Worm (Caenorhabditis elegans) whole organism, L4 larva: ENCODE data around the gene ZK1055.7.
A peak's percentile ranks its signal among the peaks of the same experiment; 100 is the strongest.

ENCODE experiments used
- D1046.2 ChIP-seq: fragments of 200-800 bp; sonication (Bioruptor generic); IDR thresholded peaks from 2 replicates; pipeline ENCODE4 v1.3.6; 2022; ENCODE audit warnings: missing genetic modification characterization, missing compliant biosample characterization
- F26F4.8 ChIP-seq: fragments of 200-800 bp; sonication (Bioruptor generic); conservative IDR thresholded peaks from 2 replicates; pipeline ENCODE4 v1.3.6; 2022; ENCODE audit warnings: missing genetic modification characterization, missing compliant biosample characterization
- F37D6.2 ChIP-seq: sonication (generic microtip); optimal IDR thresholded peaks from 2 replicates; lab custom pipeline; 2016; ENCODE audit warnings: mild to moderate bottlenecking, missing genetic modification characterization, missing compliant biosample characterization
- F44E2.7 ChIP-seq: fragments of 200-800 bp; sonication (Bioruptor generic); IDR thresholded peaks from 2 replicates; pipeline ENCODE4 v2.1.2; 2022; ENCODE audit warnings: missing genetic modification characterization, missing compliant biosample characterization
- R02D3.7 ChIP-seq: fragments of 150-350 bp; sonication (generic microtip); optimal IDR thresholded peaks from 3 replicates; lab custom pipeline; 2014; ENCODE audit warnings: missing biosample characterization, missing genetic modification characterization
- arid-1 ChIP-seq: fragments of 200-800 bp; sonication (Bioruptor generic); conservative IDR thresholded peaks from 2 replicates; pipeline ENCODE4 v1.3.6; 2022; ENCODE audit warnings: missing genetic modification reagents, missing genetic modification characterization, missing compliant biosample characterization
- ceh-20 ChIP-seq: fragments of 200-800 bp; sonication (Bioruptor generic); IDR thresholded peaks from 2 replicates; pipeline ENCODE4 v1.3.6; 2022; ENCODE audit warnings: missing genetic modification reagents, missing genetic modification characterization, missing compliant biosample characterization
- ceh-28 ChIP-seq: fragments of 150-350 bp; optimal IDR thresholded peaks from 2 replicates; lab custom pipeline; 2014; ENCODE audit warnings: missing biosample characterization, missing genetic modification reagents, missing genetic modification characterization
- ceh-32 ChIP-seq: sonication (generic microtip); optimal IDR thresholded peaks from 2 replicates; lab custom pipeline; 2016; ENCODE audit warnings: mild to moderate bottlenecking, missing genetic modification characterization, missing compliant biosample characterization; ENCODE audit not compliant: poor library complexity
- daf-12 ChIP-seq: fragments of 150-350 bp; optimal IDR thresholded peaks from 2 replicates; lab custom pipeline; 2014; ENCODE audit warnings: missing biosample characterization, missing genetic modification reagents, missing genetic modification characterization
- dmd-8 ChIP-seq: fragments of 200-800 bp; sonication (Bioruptor generic); IDR thresholded peaks from 2 replicates; pipeline ENCODE4 v1.3.6; 2022; ENCODE audit warnings: missing genetic modification characterization, missing compliant biosample characterization
- duxl-1 ChIP-seq: sonication (generic microtip); optimal IDR thresholded peaks from 2 replicates; lab custom pipeline; 2016; ENCODE audit warnings: mild to moderate bottlenecking, missing genetic modification characterization, moderate library complexity, missing compliant biosample characterization; ENCODE audit not compliant: poor library complexity
- egl-27 ChIP-seq: sonication (generic microtip); optimal IDR thresholded peaks from 3 replicates; lab custom pipeline; 2017; ENCODE audit warnings: missing biosample characterization, missing genetic modification reagents, missing genetic modification characterization
- egl-43 ChIP-seq: fragments of 200-800 bp; sonication (Bioruptor generic); IDR thresholded peaks from 2 replicates; pipeline ENCODE4 v1.3.6; 2022; ENCODE audit warnings: missing genetic modification reagents, missing genetic modification characterization, missing compliant biosample characterization
- hif-1 ChIP-seq, 2 experiments: sonication (generic microtip); optimal IDR thresholded peaks; 2 replicates each; lab custom pipeline; 2016 to 2017; ENCODE audit warnings: missing compliant biosample characterization in 2 of 2, missing genetic modification characterization in 2 of 2, missing genetic modification reagents in 2 of 2, missing genotype in 2 of 2, mild to moderate bottlenecking in 1 of 2
- lin-15B ChIP-seq: fragments of 150-350 bp; sonication (generic microtip); optimal IDR thresholded peaks from 3 replicates; lab custom pipeline; 2014; ENCODE audit warnings: missing biosample characterization, missing genetic modification characterization
- lin-39 ChIP-seq: fragments of 150-350 bp; optimal IDR thresholded peaks from 2 replicates; lab custom pipeline; 2014; ENCODE audit warnings: missing biosample characterization, missing genetic modification reagents, missing genetic modification characterization
- madf-5 ChIP-seq, 2 experiments: fragments of 200-800 bp; sonication (Bioruptor generic); IDR thresholded peaks; 2 replicates each; pipeline ENCODE4 v1.3.6; 2022; ENCODE audit warnings: missing compliant biosample characterization in 2 of 2, missing genetic modification characterization in 2 of 2
- madf-9 ChIP-seq: fragments of 200-800 bp; sonication (Bioruptor generic); conservative IDR thresholded peaks from 2 replicates; pipeline ENCODE4 v1.3.6; 2022; ENCODE audit warnings: missing genetic modification reagents, missing genetic modification characterization, missing compliant biosample characterization
- mxl-2 ChIP-seq: fragments of 200-800 bp; sonication (Bioruptor generic); conservative IDR thresholded peaks from 2 replicates; pipeline ENCODE4 v1.3.6; 2022; ENCODE audit warnings: missing genetic modification reagents, missing genetic modification characterization, missing compliant biosample characterization
- mxl-3 ChIP-seq: fragments of 200-800 bp; sonication (Bioruptor generic); optimal IDR thresholded peaks from 2 replicates; lab custom pipeline; 2018; ENCODE audit warnings: mild to moderate bottlenecking, missing genetic modification characterization, missing compliant biosample characterization
- nhr-102 ChIP-seq: sonication (generic microtip); optimal IDR thresholded peaks from 2 replicates; lab custom pipeline; 2016; ENCODE audit warnings: mild to moderate bottlenecking, missing genetic modification characterization, moderate library complexity, missing compliant biosample characterization
- nhr-11 ChIP-seq: fragments of 150-350 bp; optimal IDR thresholded peaks from 2 replicates; lab custom pipeline; 2014; ENCODE audit warnings: missing biosample characterization, missing genetic modification characterization
- nhr-25 ChIP-seq: sonication (generic microtip); optimal IDR thresholded peaks from 2 replicates; lab custom pipeline; 2017; ENCODE audit warnings: missing genetic modification characterization, mild to moderate bottlenecking, missing compliant biosample characterization, antibody characterized with exemption, moderate library complexity, borderline replicate concordance; ENCODE audit not compliant: insufficient read depth
- nhr-28 ChIP-seq: fragments of 150-350 bp; optimal IDR thresholded peaks from 2 replicates; lab custom pipeline; 2014; ENCODE audit warnings: missing biosample characterization, missing genetic modification characterization
- nhr-42 ChIP-seq: fragments of 200-800 bp; sonication (Bioruptor generic); IDR thresholded peaks from 2 replicates; pipeline ENCODE4 v1.3.6; 2022; ENCODE audit warnings: missing genetic modification characterization, missing compliant biosample characterization
- nhr-6 ChIP-seq: fragments of 150-350 bp; optimal IDR thresholded peaks from 2 replicates; lab custom pipeline; 2014; ENCODE audit warnings: missing biosample characterization, missing genetic modification characterization
- nhr-76 ChIP-seq: fragments of 150-350 bp; optimal IDR thresholded peaks from 2 replicates; lab custom pipeline; 2014; ENCODE audit warnings: missing biosample characterization, missing genetic modification characterization
- pqm-1 ChIP-seq: sonication (generic microtip); optimal IDR thresholded peaks from 2 replicates; lab custom pipeline; 2017; ENCODE audit warnings: missing biosample characterization, missing genetic modification characterization
- rbr-2 ChIP-seq: sonication (generic microtip); optimal IDR thresholded peaks from 2 replicates; lab custom pipeline; 2016; ENCODE audit warnings: missing genotype, missing genetic modification characterization, missing compliant biosample characterization
- set-16 ChIP-seq: fragments of 200-800 bp; sonication (Bioruptor generic); IDR thresholded peaks from 2 replicates; pipeline ENCODE4 v1.3.6; 2022; ENCODE audit warnings: missing genetic modification reagents, missing genetic modification characterization, missing compliant biosample characterization
- spr-1 ChIP-seq: sonication (generic microtip); optimal IDR thresholded peaks from 2 replicates; lab custom pipeline; 2016; ENCODE audit warnings: mild to moderate bottlenecking, missing genetic modification characterization, missing compliant biosample characterization
- unc-39 ChIP-seq: sonication (generic microtip); optimal IDR thresholded peaks from 2 replicates; lab custom pipeline; 2017; ENCODE audit warnings: missing biosample characterization, missing genetic modification characterization
- vab-7 ChIP-seq: fragments of 200-800 bp; sonication (Bioruptor generic); IDR thresholded peaks from 2 replicates; pipeline ENCODE4 v1.3.6; 2022; ENCODE audit warnings: missing genetic modification reagents, missing genetic modification characterization, missing compliant biosample characterization
- zag-1 ChIP-seq: fragments of 150-350 bp; optimal IDR thresholded peaks from 2 replicates; lab custom pipeline; 2014; ENCODE audit warnings: missing biosample characterization, missing genetic modification characterization
- zip-2 ChIP-seq: fragments of 150-350 bp; optimal IDR thresholded peaks from 2 replicates; lab custom pipeline; 2014; ENCODE audit warnings: missing biosample characterization, missing genetic modification characterization
- ztf-11 ChIP-seq: fragments of 150-350 bp; optimal IDR thresholded peaks from 2 replicates; lab custom pipeline; 2014; ENCODE audit warnings: missing biosample characterization, missing genetic modification characterization

Gene ZK1055.7

ce11 chrV:6559585-6559984, 45.6 kb downstream of the ZK1055.7 start (continued):
- TF ChIP-seq lin-39 (tag; lab: Kevin White, UChicago) (no peak), set-16 (GFP tag; lab: Robert Waterston, UW) (no peak), madf-5 (GFP tag; IDR thresholded peaks at IDR 0.05; lab: Robert Waterston, UW) (0 out of 4 replicates have a peak, but pooled peaks of 1 of the 2 experiments have one; percentile 52), duxl-1 (tag; lab: Kevin White, UChicago) (no peak), ceh-28 (no peak), F26F4.8 (GFP tag; lab: Robert Waterston, UW) (peak; percentile 93), mxl-2 (0 out of 2 replicates have a peak, but pooled peaks have one; percentile 42), madf-9 (GFP tag; lab: Robert Waterston, UW) (peak; percentile 69), nhr-102 (no peak), zip-2 (tag; lab: Kevin White, UChicago) (no peak), nhr-28 (tag; lab: Kevin White, UChicago) (peak; percentile 24), D1046.2 (GFP tag; lab: Robert Waterston, UW) (peak; percentile 52; the same call in 1 of the 2 replicates), hif-1 (tag; optimal IDR thresholded peaks at IDR 0.05; lab: Kevin White, UChicago) (no peak), nhr-42 (no peak), R02D3.7 (tag; lab: Kevin White, UChicago) (no peak), zag-1 (tag; lab: Kevin White, UChicago) (no peak), ceh-32 (no peak), lin-15B (tag; lab: Kevin White, UChicago) (no peak), ztf-11 (no peak), spr-1 (tag; lab: Kevin White, UChicago) (peak; percentile 53), unc-39 (tag; lab: Kevin White, UChicago) (no peak), nhr-76 (tag; lab: Kevin White, UChicago) (no peak), nhr-11 (no peak), egl-27 (no peak), arid-1 (GFP tag; lab: Robert Waterston, UW) (peak; percentile 78), F44E2.7 (GFP tag; lab: Robert Waterston, UW) (peak; percentile 88; the same call in 1 of the 2 replicates), nhr-25 (tag; lab: Kevin White, UChicago) (no peak), pqm-1 (tag; lab: Kevin White, UChicago) (no peak), daf-12 (tag; lab: Kevin White, UChicago) (no peak)

DNA sequence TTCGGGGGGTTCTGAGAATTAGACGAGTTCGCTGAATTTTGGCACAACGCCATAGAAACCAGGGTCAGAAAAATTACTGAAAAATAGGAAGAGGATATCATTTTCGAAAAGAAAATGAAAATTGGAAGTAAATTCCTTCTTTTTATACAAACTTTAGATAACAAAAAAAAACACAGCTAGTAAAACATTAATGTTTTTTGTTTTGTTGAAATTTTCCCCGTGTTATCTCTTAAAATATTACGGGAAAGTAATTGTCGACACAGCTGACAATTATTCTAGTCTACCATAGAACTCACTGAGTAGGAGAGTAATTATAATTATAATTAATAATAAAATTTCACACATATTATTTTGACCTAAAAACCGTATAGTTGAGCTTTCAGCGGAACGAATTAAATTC, 46.1 kb downstream of the ZK1055.7 start, which contains the start of gene spp-26:
Gene spp-26, minus strand, starts transcription at position 101 of the 400 bp plus-strand sequence.
- TF ChIP-seq hif-1 (tag; optimal IDR thresholded peaks at IDR 0.05; lab: Kevin White, UChicago): no peak
- TF ChIP-seq ceh-20 (GFP tag; lab: Robert Waterston, UW): no peak
- no peak for TF ChIP-seq R02D3.7 (tag; lab: Kevin White, UChicago)
- no peak for TF ChIP-seq mxl-3

DNA sequence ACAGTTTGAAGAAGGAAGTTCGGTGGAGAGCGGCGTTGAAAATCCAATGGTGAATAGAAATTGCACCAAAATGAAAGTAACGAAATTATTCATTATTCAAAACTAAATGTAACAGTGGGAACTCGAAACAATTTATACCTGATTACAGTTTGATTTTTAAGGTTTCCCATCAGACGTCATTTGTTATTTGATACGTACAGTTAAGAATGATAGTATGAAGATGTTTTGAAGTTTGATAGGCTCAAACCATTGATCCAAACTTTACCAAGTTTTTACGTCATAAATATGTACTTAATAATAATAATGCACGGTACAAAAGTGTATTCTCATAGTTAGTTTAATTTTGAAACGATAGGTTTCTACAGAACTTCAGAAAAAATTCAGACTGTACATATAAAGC, 47.1 kb downstream of the ZK1055.7 start, which contains the start of gene spp-20:
Gene spp-20, minus strand, starts transcription at position 101 of the 400 bp plus-strand sequence.
- TF ChIP-seq egl-43 (GFP tag; lab: Robert Waterston, UW) (no peak), F37D6.2 (tag; lab: Kevin White, UChicago) (no peak), nhr-6 (tag; lab: Kevin White, UChicago) (no peak), vab-7 (GFP tag; lab: Robert Waterston, UW) (no peak), rbr-2 (no peak), zip-2 (tag; lab: Kevin White, UChicago) (no peak), duxl-1 (tag; lab: Kevin White, UChicago) (no peak), dmd-8 (GFP tag; lab: Robert Waterston, UW) (no peak), mxl-3 (no peak), madf-9 (GFP tag; lab: Robert Waterston, UW) (no peak)
